Worm (Caenorhabditis elegans) whole organism, L4 larva: ENCODE results near the gene rer-1.

Source experiments
- F10B5.3 ChIP-seq: sonication (generic microtip); optimal IDR thresholded peaks from 2 replicates; lab custom pipeline; 2016; ENCODE audit warnings: mild to moderate bottlenecking, missing genetic modification characterization, missing compliant biosample characterization
- T20F7.1 ChIP-seq: fragments of 200-800 bp; sonication (Bioruptor generic); optimal IDR thresholded peaks from 2 replicates; lab custom pipeline; 2018; ENCODE audit warnings: mild to moderate bottlenecking, missing genetic modification characterization, missing compliant biosample characterization
- T26A8.4 ChIP-seq: fragments of 200-800 bp; sonication (Bioruptor generic); IDR thresholded peaks from 2 replicates; pipeline ENCODE4 v1.3.6; 2022; ENCODE audit warnings: missing genetic modification characterization, missing compliant biosample characterization
- ZK546.5 ChIP-seq, 2 experiments: sonication (generic microtip); optimal IDR thresholded peaks; 2 replicates each; lab custom pipeline; 2017; ENCODE audit warnings: missing biosample characterization in 2 of 2, missing genetic modification characterization in 2 of 2
- arid-1 ChIP-seq: fragments of 200-800 bp; sonication (Bioruptor generic); conservative IDR thresholded peaks from 2 replicates; pipeline ENCODE4 v1.3.6; 2022; ENCODE audit warnings: missing genetic modification reagents, missing genetic modification characterization, missing compliant biosample characterization
- attf-4 ChIP-seq: sonication (generic microtip); optimal IDR thresholded peaks from 3 replicates; lab custom pipeline; 2017; ENCODE audit warnings: missing biosample characterization, missing genetic modification characterization
- ceh-20 ChIP-seq: fragments of 200-800 bp; sonication (Bioruptor generic); IDR thresholded peaks from 2 replicates; pipeline ENCODE4 v1.3.6; 2022; ENCODE audit warnings: missing genetic modification reagents, missing genetic modification characterization, missing compliant biosample characterization
- cey-2 ChIP-seq: sonication (generic microtip); optimal IDR thresholded peaks from 3 replicates; lab custom pipeline; 2017; ENCODE audit warnings: missing genetic modification characterization, mild to moderate bottlenecking, missing compliant biosample characterization, antibody characterized with exemption, borderline replicate concordance; ENCODE audit not compliant: insufficient read depth
- ctbp-1 ChIP-seq: fragments of 200-800 bp; sonication (Bioruptor generic); IDR thresholded peaks from 2 replicates; pipeline ENCODE4 v1.3.6; 2022; ENCODE audit warnings: missing genetic modification reagents, missing genetic modification characterization, missing compliant biosample characterization
- daf-16 ChIP-seq, 3 experiments: sonication (generic microtip); optimal IDR thresholded peaks; 2 replicates each; lab custom pipeline; 2016 to 2017; ENCODE audit warnings: missing genetic modification characterization in 3 of 3, missing genetic modification reagents in 3 of 3, mild to moderate bottlenecking in 2 of 3, missing compliant biosample characterization in 2 of 3, missing biosample characterization in 1 of 3, moderate library complexity in 1 of 3
- daf-8 ChIP-seq: fragments of 200-800 bp; sonication (Bioruptor generic); IDR thresholded peaks from 2 replicates; pipeline ENCODE4 v1.3.6; 2022; ENCODE audit warnings: missing genetic modification characterization, missing compliant biosample characterization
- duxl-1 ChIP-seq: sonication (generic microtip); optimal IDR thresholded peaks from 2 replicates; lab custom pipeline; 2016; ENCODE audit warnings: mild to moderate bottlenecking, missing genetic modification characterization, moderate library complexity, missing compliant biosample characterization; ENCODE audit not compliant: poor library complexity
- dve-1 ChIP-seq: sonication (generic microtip); optimal IDR thresholded peaks from 2 replicates; lab custom pipeline; 2017; ENCODE audit warnings: antibody characterized with exemption, mild to moderate bottlenecking, missing genetic modification characterization, missing compliant biosample characterization; ENCODE audit not compliant: insufficient read depth
- fkh-10 ChIP-seq: fragments of 150-350 bp; optimal IDR thresholded peaks from 2 replicates; lab custom pipeline; 2014; ENCODE audit warnings: missing biosample characterization, missing genetic modification reagents, missing genetic modification characterization
- gei-8 ChIP-seq: fragments of 200-800 bp; sonication (Bioruptor generic); optimal IDR thresholded peaks from 2 replicates; lab custom pipeline; 2018; ENCODE audit warnings: mild to moderate bottlenecking, missing genetic modification characterization, missing compliant biosample characterization
- hif-1 ChIP-seq, 2 experiments: sonication (generic microtip); optimal IDR thresholded peaks; 2 replicates each; lab custom pipeline; 2016 to 2017; ENCODE audit warnings: missing compliant biosample characterization in 2 of 2, missing genetic modification characterization in 2 of 2, missing genetic modification reagents in 2 of 2, missing genotype in 2 of 2, mild to moderate bottlenecking in 1 of 2
- hlh-11 ChIP-seq: fragments of 200-800 bp; sonication (Bioruptor generic); optimal IDR thresholded peaks from 2 replicates; lab custom pipeline; 2018; ENCODE audit warnings: mild to moderate bottlenecking, missing genetic modification characterization, missing compliant biosample characterization
- hmg-1.1 ChIP-seq: fragments of 200-800 bp; sonication (Bioruptor generic); IDR thresholded peaks from 2 replicates; pipeline ENCODE4 v1.3.6; 2022; ENCODE audit warnings: missing genetic modification reagents, missing genetic modification characterization, missing compliant biosample characterization
- lin-13 ChIP-seq: fragments of 150-350 bp; optimal IDR thresholded peaks from 2 replicates; lab custom pipeline; 2014; ENCODE audit warnings: missing biosample characterization, missing genetic modification reagents, missing genetic modification characterization
- lin-15B ChIP-seq: fragments of 150-350 bp; sonication (generic microtip); optimal IDR thresholded peaks from 3 replicates; lab custom pipeline; 2014; ENCODE audit warnings: missing biosample characterization, missing genetic modification characterization
- lin-39 ChIP-seq: fragments of 150-350 bp; optimal IDR thresholded peaks from 2 replicates; lab custom pipeline; 2014; ENCODE audit warnings: missing biosample characterization, missing genetic modification reagents, missing genetic modification characterization
- lsy-2 ChIP-seq, 2 experiments: fragments of 150-350 bp in 1 of 2; sonication (generic microtip) in 1 of 2; optimal IDR thresholded peaks; 2 replicates each; lab custom pipeline; 2014 to 2017; ENCODE audit warnings: missing biosample characterization in 2 of 2, missing genetic modification characterization in 2 of 2
- mep-1 ChIP-seq: fragments of 150-350 bp; sonication (generic microtip); optimal IDR thresholded peaks from 3 replicates; lab custom pipeline; 2014; ENCODE audit warnings: missing biosample characterization, missing genetic modification characterization
- mxl-3 ChIP-seq: fragments of 200-800 bp; sonication (Bioruptor generic); optimal IDR thresholded peaks from 2 replicates; lab custom pipeline; 2018; ENCODE audit warnings: mild to moderate bottlenecking, missing genetic modification characterization, missing compliant biosample characterization
- nhr-102 ChIP-seq: sonication (generic microtip); optimal IDR thresholded peaks from 2 replicates; lab custom pipeline; 2016; ENCODE audit warnings: mild to moderate bottlenecking, missing genetic modification characterization, moderate library complexity, missing compliant biosample characterization
- nhr-11 ChIP-seq: fragments of 150-350 bp; optimal IDR thresholded peaks from 2 replicates; lab custom pipeline; 2014; ENCODE audit warnings: missing biosample characterization, missing genetic modification characterization
- nhr-25 ChIP-seq: sonication (generic microtip); optimal IDR thresholded peaks from 2 replicates; lab custom pipeline; 2017; ENCODE audit warnings: missing genetic modification characterization, mild to moderate bottlenecking, missing compliant biosample characterization, antibody characterized with exemption, moderate library complexity, borderline replicate concordance; ENCODE audit not compliant: insufficient read depth
- nhr-48 ChIP-seq: sonication (generic microtip); optimal IDR thresholded peaks from 2 replicates; lab custom pipeline; 2016; ENCODE audit warnings: mild to moderate bottlenecking, missing genetic modification characterization, missing compliant biosample characterization
- nhr-6 ChIP-seq: fragments of 150-350 bp; optimal IDR thresholded peaks from 2 replicates; lab custom pipeline; 2014; ENCODE audit warnings: missing biosample characterization, missing genetic modification characterization
- nhr-76 ChIP-seq: fragments of 150-350 bp; optimal IDR thresholded peaks from 2 replicates; lab custom pipeline; 2014; ENCODE audit warnings: missing biosample characterization, missing genetic modification characterization
- nhr-77 ChIP-seq: fragments of 150-350 bp; optimal IDR thresholded peaks from 2 replicates; lab custom pipeline; 2014; ENCODE audit warnings: missing biosample characterization, missing genetic modification characterization
- php-3 ChIP-seq: fragments of 200-800 bp; sonication (Bioruptor generic); IDR thresholded peaks from 2 replicates; pipeline ENCODE4 v1.3.6; 2022; ENCODE audit warnings: missing genetic modification reagents, missing genetic modification characterization, missing compliant biosample characterization
- pqm-1 ChIP-seq: sonication (generic microtip); optimal IDR thresholded peaks from 2 replicates; lab custom pipeline; 2017; ENCODE audit warnings: missing biosample characterization, missing genetic modification characterization
- rbr-2 ChIP-seq: sonication (generic microtip); optimal IDR thresholded peaks from 2 replicates; lab custom pipeline; 2016; ENCODE audit warnings: missing genotype, missing genetic modification characterization, missing compliant biosample characterization
- saeg-2 ChIP-seq: fragments of 200-800 bp; sonication (Bioruptor generic); IDR thresholded peaks from 2 replicates; pipeline ENCODE4 v1.3.6; 2022; ENCODE audit warnings: missing genetic modification reagents, missing genetic modification characterization, missing compliant biosample characterization
- sdz-12 ChIP-seq: fragments of 200-800 bp; sonication (Bioruptor generic); optimal IDR thresholded peaks from 2 replicates; lab custom pipeline; 2018; ENCODE audit warnings: mild to moderate bottlenecking, missing genetic modification characterization, missing compliant biosample characterization
- set-16 ChIP-seq: fragments of 200-800 bp; sonication (Bioruptor generic); IDR thresholded peaks from 2 replicates; pipeline ENCODE4 v1.3.6; 2022; ENCODE audit warnings: missing genetic modification reagents, missing genetic modification characterization, missing compliant biosample characterization
- spr-1 ChIP-seq: sonication (generic microtip); optimal IDR thresholded peaks from 2 replicates; lab custom pipeline; 2016; ENCODE audit warnings: mild to moderate bottlenecking, missing genetic modification characterization, missing compliant biosample characterization
- spr-3 ChIP-seq: fragments of 200-800 bp; sonication (Bioruptor generic); optimal IDR thresholded peaks from 2 replicates; lab custom pipeline; 2018; ENCODE audit warnings: mild to moderate bottlenecking, missing genetic modification characterization, missing compliant biosample characterization
- unc-39 ChIP-seq: sonication (generic microtip); optimal IDR thresholded peaks from 2 replicates; lab custom pipeline; 2017; ENCODE audit warnings: missing biosample characterization, missing genetic modification characterization
- vab-7 ChIP-seq: fragments of 200-800 bp; sonication (Bioruptor generic); IDR thresholded peaks from 2 replicates; pipeline ENCODE4 v1.3.6; 2022; ENCODE audit warnings: missing genetic modification reagents, missing genetic modification characterization, missing compliant biosample characterization
- zfp-3 ChIP-seq: fragments of 200-800 bp; sonication (Bioruptor generic); conservative IDR thresholded peaks from 2 replicates; pipeline ENCODE4 v1.3.6; 2022; ENCODE audit warnings: missing genetic modification reagents, missing genetic modification characterization, missing compliant biosample characterization
- zip-2 ChIP-seq: fragments of 150-350 bp; optimal IDR thresholded peaks from 2 replicates; lab custom pipeline; 2014; ENCODE audit warnings: missing biosample characterization, missing genetic modification characterization
- ztf-11 ChIP-seq: fragments of 150-350 bp; optimal IDR thresholded peaks from 2 replicates; lab custom pipeline; 2014; ENCODE audit warnings: missing biosample characterization, missing genetic modification characterization

The rer-1 gene

ce11 chrII:8787376-8787775 lies 23.8 kb upstream of the rer-1 start (continued):
- TF ChIP-seq rbr-2 (tag; lab: Kevin White, UChicago), result peak; percentile 93
- peak; percentile 75 for TF ChIP-seq nhr-102 (tag; lab: Kevin White, UChicago)
- TF ChIP-seq php-3 (GFP tag; lab: Robert Waterston, UW), result peak; percentile 81
- TF ChIP-seq daf-8 (GFP tag; lab: Robert Waterston, UW), result no peak
- peak; percentile 6 for TF ChIP-seq lin-15B (tag; lab: Kevin White, UChicago)
- TF ChIP-seq pqm-1 (tag; lab: Kevin White, UChicago), result peak; percentile 22
- TF ChIP-seq set-16 (GFP tag; lab: Robert Waterston, UW), result peak; percentile 25; the same call in 1 of the 2 replicates

- TF ChIP-seq ZK546.5 (tag; optimal IDR thresholded peaks at IDR 0.05; lab: Kevin White, UChicago) (no peak), dve-1 (peak; percentile 25)
- TF ChIP-seq, all 104 proteins: peak for 1
These were observed 22.4 kb upstream of the rer-1 start for ce11 chrII:8788752-8789151.

- peak; percentile 37 for TF ChIP-seq sdz-12 (GFP tag; lab: Kevin White, UChicago)
- no peak for TF ChIP-seq vab-7
- TF ChIP-seq unc-39 (tag; lab: Kevin White, UChicago), result no peak
- no peak for TF ChIP-seq mxl-3 (GFP tag; lab: Kevin White, UChicago)
- TF ChIP-seq nhr-11, result peak; percentile 35
- peak; percentile 27; the same call in 1 of the 2 replicates for TF ChIP-seq ctbp-1 (GFP tag; lab: Robert Waterston, UW)
- TF ChIP-seq cey-2, result no peak
- TF ChIP-seq nhr-25 (tag; lab: Kevin White, UChicago), result peak; percentile 43
- TF ChIP-seq hif-1 (tag; optimal IDR thresholded peaks at IDR 0.05; lab: Kevin White, UChicago), result peak in 1 of 2 experiments; percentile 35
- peak; percentile 76 for TF ChIP-seq dve-1
- TF ChIP-seq spr-1 (tag; lab: Kevin White, UChicago), result peak; percentile 24
- TF ChIP-seq T20F7.1 (GFP tag; lab: Kevin White, UChicago), result peak; percentile 59
- TF ChIP-seq lin-39 (tag; lab: Kevin White, UChicago), result no peak
- TF ChIP-seq nhr-6 (tag; lab: Kevin White, UChicago), result peak; percentile 35
- peak; percentile 56 for TF ChIP-seq nhr-77 (tag; lab: Kevin White, UChicago)
- peak; percentile 21 for TF ChIP-seq hlh-11 (tag; lab: Kevin White, UChicago)
- TF ChIP-seq ztf-11 (tag; lab: Kevin White, UChicago), result no peak
- no peak for TF ChIP-seq nhr-76 (tag; lab: Kevin White, UChicago)
- TF ChIP-seq lin-13 (GFP tag; lab: Kevin White, UChicago), result peak; percentile 48
- TF ChIP-seq zip-2 (tag; lab: Kevin White, UChicago), result no peak
- TF ChIP-seq saeg-2, result 0 out of 2 replicates have a peak, but pooled peaks have one; percentile 42
- TF ChIP-seq nhr-102 (tag; lab: Kevin White, UChicago), result peak; percentile 71
- peak; percentile 39 for TF ChIP-seq nhr-48
- 0 out of 2 replicates have a peak, but pooled peaks have one; percentile 33 for TF ChIP-seq ceh-20 (GFP tag; lab: Robert Waterston, UW)
- peak; percentile 56 for TF ChIP-seq arid-1 (GFP tag; lab: Robert Waterston, UW)
- peak; percentile 0 for TF ChIP-seq F10B5.3 (tag; lab: Kevin White, UChicago)
- TF ChIP-seq gei-8, result peak; percentile 28
- TF ChIP-seq rbr-2 (tag; lab: Kevin White, UChicago), result peak; percentile 33
- peak in 1 of 2 experiments; percentile 33 for TF ChIP-seq daf-16 (GFP tag; optimal IDR thresholded peaks at IDR 0.05; lab: Kevin White, UChicago)
- TF ChIP-seq daf-16 (tag; optimal IDR thresholded peaks at IDR 0.05; lab: Kevin White, UChicago), result peak; percentile 57
- peak; percentile 20 to 80 for TF ChIP-seq lsy-2 (tag; optimal IDR thresholded peaks at IDR 0.05; lab: Kevin White, UChicago)
- peak; percentile 6 for TF ChIP-seq spr-3 (GFP tag; lab: Kevin White, UChicago)
- TF ChIP-seq attf-4 (tag; lab: Kevin White, UChicago), result no peak
- 0 out of 2 replicates have a peak, but pooled peaks have one; percentile 42 for TF ChIP-seq hmg-1.1 (GFP tag; lab: Robert Waterston, UW)
- peak; percentile 83 for TF ChIP-seq mep-1 (tag; lab: Kevin White, UChicago)
- peak; percentile 89 for TF ChIP-seq T26A8.4
- no peak for TF ChIP-seq fkh-10 (GFP tag; lab: Kevin White, UChicago)
- peak; percentile 83 for TF ChIP-seq zfp-3
- peak; percentile 30 for TF ChIP-seq duxl-1 (tag; lab: Kevin White, UChicago)
These were observed 21.2 kb upstream of the rer-1 start, which contains the start of gene F07H5.13 for ce11 chrII:8789828-8790558. Gene F07H5.13 (plus strand): TSS chrII:8790557.
